Fruit fly (Drosophila melanogaster): ENCODE measurements around the gene CG10657.
A peak's percentile ranks its signal among the peaks of the same experiment; 100 is the strongest.

The CG10657 gene

DNA sequence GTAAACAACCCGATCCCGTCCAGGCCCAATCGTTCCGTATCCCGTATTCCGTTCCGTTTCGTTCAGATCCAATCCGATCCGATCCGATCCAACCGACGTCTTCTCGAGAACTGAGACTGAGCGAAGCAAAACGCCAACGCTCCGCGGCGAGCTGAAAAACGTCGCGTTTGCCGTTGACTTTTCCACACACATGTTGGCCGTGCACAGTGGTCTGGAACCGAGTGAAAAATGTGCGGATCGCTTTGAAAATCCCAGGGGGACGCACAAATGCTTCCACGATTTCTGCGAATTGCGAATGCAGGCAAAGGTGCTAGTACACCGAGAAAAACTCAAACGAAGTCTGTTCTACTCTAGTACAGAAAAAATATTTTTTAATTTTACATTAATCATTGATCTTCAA is 12.1 kb downstream of the CG10657 start, which contains the start of gene CG10663:
CG10663 (minus strand) TSS at position 88 of the 400 bp plus-strand sequence.
- TF ChIP-seq so (GFP tag; IDR thresholded peaks at IDR 0.05) (peak; percentile 34; the same call in 1 of the 3 replicates), Nf-YA (GFP tag; IDR thresholded peaks at IDR 0.05) (no peak), CG9932 (GFP tag; IDR thresholded peaks at IDR 0.05) (no peak), Dfd (GFP tag; optimal IDR thresholded peaks at IDR 0.05) (no peak), Atf6 (GFP tag; IDR thresholded peaks at IDR 0.05) (0 out of 2 replicates have a peak, but pooled peaks have one; percentile 27), knrl (GFP tag; IDR thresholded peaks at IDR 0.05; ENCODE audit: partially characterized antibody) (peak; percentile 35; the same call in 1 of the 3 replicates), cwo (GFP tag; optimal IDR thresholded peaks at IDR 0.05) (no peak), slbo (GFP tag; IDR thresholded peaks at IDR 0.05) (peak; percentile 42), nerfin-2 (GFP tag; IDR thresholded peaks at IDR 0.05; ENCODE audit: partially characterized antibody) (peak; percentile 45; the same call in 1 of the 2 replicates), chif (GFP tag; optimal IDR thresholded peaks at IDR 0.05) (peak in 1 of 2 experiments; percentile 13), CG6689 (GFP tag; IDR thresholded peaks at IDR 0.05) (peak; percentile 14; the same call in 1 of the 2 replicates), Optix (GFP tag; IDR thresholded peaks at IDR 0.05) (0 out of 3 replicates have a peak, but pooled peaks have one; percentile 43), HLH4C (GFP tag; IDR thresholded peaks at IDR 0.05; ENCODE audit: partially characterized antibody) (peak; percentile 53; the same call in 2 of the 3 replicates), bsh (GFP tag; optimal IDR thresholded peaks at IDR 0.05) (peak; percentile 15 to 28), sc (optimal IDR thresholded peaks at IDR 0.05) (no peak), sc (GFP tag; optimal IDR thresholded peaks at IDR 0.05) (no peak), B-H1 (GFP tag; IDR thresholded peaks at IDR 0.05) (peak; percentile 17; the same call in 1 of the 3 replicates), CG1603 (tag; optimal IDR thresholded peaks at IDR 0.05) (peak; percentile 36), CG11696 (GFP tag; IDR thresholded peaks at IDR 0.05) (0 out of 2 replicates have a peak, but pooled peaks have one; percentile 2), CG11247 (GFP tag; IDR thresholded peaks at IDR 0.05) (no peak), CG17186 (GFP tag; optimal IDR thresholded peaks at IDR 0.05) (no peak), Drgx (GFP tag; IDR thresholded peaks at IDR 0.05) (peak; percentile 15; the same call in 1 of the 2 replicates), sr (GFP tag; IDR thresholded peaks at IDR 0.05) (peak; percentile 90; the same call in 2 of the 3 replicates), HLH3B (GFP tag; IDR thresholded peaks at IDR 0.05) (peak; percentile 45), HLHmδ (GFP tag; optimal IDR thresholded peaks at IDR 0.05) (peak; percentile 39), CG2199 (GFP tag; IDR thresholded peaks at IDR 0.05) (peak; percentile 89), B-H2 (GFP tag; optimal IDR thresholded peaks at IDR 0.05) (no peak), CG13287 (GFP tag; IDR thresholded peaks at IDR 0.05; ENCODE audit: partially characterized antibody) (peak; percentile 57), hb (GFP tag; IDR thresholded peaks at IDR 0.05; ENCODE audit: partially characterized antibody) (peak; percentile 51; the same call in 1 of the 3 replicates), zfh2 (GFP tag; optimal IDR thresholded peaks at IDR 0.05) (no peak), Fer2 (tag; optimal IDR thresholded peaks at IDR 0.05) (no peak), CG12071 (GFP tag; optimal IDR thresholded peaks at IDR 0.05) (peak; percentile 0), ac (GFP tag; optimal IDR thresholded peaks at IDR 0.05) (no peak), dmrt99B (tag; optimal IDR thresholded peaks at IDR 0.05) (peak; percentile 18), pfk (GFP tag; optimal IDR thresholded peaks at IDR 0.05) (peak; percentile 94), eve (GFP tag; optimal IDR thresholded peaks at IDR 0.05) (no peak), E2f2 (GFP tag; IDR thresholded peaks at IDR 0.05) (peak; percentile 24; the same call in 1 of the 2 replicates), zen2 (GFP tag; IDR thresholded peaks at IDR 0.05; ENCODE audit: partially characterized antibody) (0 out of 3 replicates have a peak, but pooled peaks have one; percentile 23), z (GFP tag; IDR thresholded peaks at IDR 0.05) (0 out of 3 replicates have a peak, but pooled peaks have one; percentile 48), CG4282 (GFP tag; optimal IDR thresholded peaks at IDR 0.05) (peak; percentile 83), sim (GFP tag; IDR thresholded peaks at IDR 0.05) (0 out of 2 replicates have a peak, but pooled peaks have one; percentile 54), CG12659 (GFP tag; optimal IDR thresholded peaks at IDR 0.05) (no peak), onecut (GFP tag; IDR thresholded peaks at IDR 0.05) (0 out of 2 replicates have a peak, but pooled peaks have one; percentile 25), crol (GFP tag; IDR thresholded peaks at IDR 0.05) (no peak), CG14050 (GFP tag; IDR thresholded peaks at IDR 0.05) (no peak), stwl (tag; optimal IDR thresholded peaks at IDR 0.05) (no peak), CG9437 (GFP tag; optimal IDR thresholded peaks at IDR 0.05) (peak; percentile 34), CG6791 (GFP tag; IDR thresholded peaks at IDR 0.05; ENCODE audit: partially characterized antibody) (peak; percentile 68; the same call in 2 of the 3 replicates), Adf1 (GFP tag; IDR thresholded peaks at IDR 0.05) (peak; percentile 52; the same call in 1 of the 2 replicates)

Data from whole organism, embryonic.